Fruit fly (Drosophila melanogaster) whole organism, embryonic: Measurements from ENCODE around the gene vir-1.

Source experiments
- ATbp ChIP-seq: fragments of 200-800 bp; sonication (Bioruptor generic); optimal IDR thresholded peaks from 2 replicates; lab custom pipeline; 2017; ENCODE audit warnings: missing biosample characterization, mild to moderate bottlenecking, missing genetic modification characterization, missing genetic modification reagents
- Asciz ChIP-seq: fragments of 200-800 bp; sonication (Bioruptor generic); optimal IDR thresholded peaks from 2 replicates; lab custom pipeline; 2017; ENCODE audit warnings: missing biosample characterization, mild to moderate bottlenecking, missing genetic modification characterization, missing genetic modification reagents
- Atf6 ChIP-seq: fragments of 200-800 bp; sonication (Bioruptor generic); IDR thresholded peaks from 2 replicates; pipeline ENCODE4 v1.3.6; 2022; ENCODE audit warnings: missing biosample characterization, missing genetic modification characterization
- B-H2 ChIP-seq: fragments of 200-800 bp; sonication (Bioruptor generic); optimal IDR thresholded peaks from 2 replicates; lab custom pipeline; 2018; ENCODE audit warnings: missing biosample characterization, mild to moderate bottlenecking, missing genetic modification characterization
- CG10431 ChIP-seq: fragments of 200-800 bp; sonication (Bioruptor generic); optimal IDR thresholded peaks from 3 replicates; lab custom pipeline; 2018; ENCODE audit warnings: missing biosample characterization, mild to moderate bottlenecking, missing genetic modification characterization
- CG10462 ChIP-seq: fragments of 200-800 bp; sonication (Bioruptor generic); optimal IDR thresholded peaks from 2 replicates; lab custom pipeline; 2016; ENCODE audit warnings: missing biosample characterization, missing genetic modification characterization
- CG11085 ChIP-seq: fragments of 200-800 bp; sonication (Bioruptor generic); IDR thresholded peaks from 2 replicates; pipeline ENCODE4 v1.3.6; 2022; ENCODE audit warnings: missing biosample characterization, missing genetic modification characterization
- CG12071 ChIP-seq: fragments of 200-800 bp; sonication (Bioruptor generic); optimal IDR thresholded peaks from 3 replicates; lab custom pipeline; 2018; ENCODE audit warnings: missing biosample characterization, mild to moderate bottlenecking, missing genetic modification characterization
- CG1233 ChIP-seq: fragments of 200-800 bp; sonication (Bioruptor generic); optimal IDR thresholded peaks from 4 replicates; lab custom pipeline; 2018; ENCODE audit warnings: missing biosample characterization, mild to moderate bottlenecking, missing genetic modification characterization
- CG12942 ChIP-seq: fragments of 200-800 bp; sonication (Bioruptor generic); optimal IDR thresholded peaks from 3 replicates; lab custom pipeline; 2016; ENCODE audit warnings: missing biosample characterization, missing genetic modification characterization
- CG13424 ChIP-seq: fragments of 200-800 bp; sonication (Bioruptor generic); optimal IDR thresholded peaks from 2 replicates; lab custom pipeline; 2019; ENCODE audit warnings: missing biosample characterization, mild to moderate bottlenecking, missing genetic modification characterization, moderate library complexity
- CG17385 ChIP-seq: fragments of 200-800 bp; sonication (Bioruptor generic); optimal IDR thresholded peaks from 3 replicates; lab custom pipeline; 2018; ENCODE audit warnings: missing biosample characterization, mild to moderate bottlenecking, missing genetic modification characterization
- CG2678 ChIP-seq: fragments of 200-800 bp; sonication (Bioruptor generic); optimal IDR thresholded peaks from 3 replicates; lab custom pipeline; 2019; ENCODE audit warnings: missing biosample characterization, mild to moderate bottlenecking, missing genetic modification characterization, moderate library complexity
- CG2875 ChIP-seq: fragments of 200-800 bp; sonication (Bioruptor generic); optimal IDR thresholded peaks from 2 replicates; lab custom pipeline; 2017; ENCODE audit warnings: missing biosample characterization, mild to moderate bottlenecking, missing genetic modification characterization, missing genetic modification reagents
- CG33213 ChIP-seq: fragments of 200-800 bp; sonication (Bioruptor generic); optimal IDR thresholded peaks from 3 replicates; lab custom pipeline; 2016; ENCODE audit warnings: missing biosample characterization, missing genetic modification characterization
- CG3995 ChIP-seq: fragments of 200-800 bp; sonication (Bioruptor generic); optimal IDR thresholded peaks from 3 replicates; lab custom pipeline; 2016; ENCODE audit warnings: missing biosample characterization, missing genetic modification characterization
- CG6765 ChIP-seq: fragments of 200-800 bp; sonication (Bioruptor generic); optimal IDR thresholded peaks from 3 replicates; lab custom pipeline; 2017; ENCODE audit warnings: missing biosample characterization, mild to moderate bottlenecking, missing genetic modification characterization
- CG6813 ChIP-seq: fragments of 200-800 bp; sonication (Bioruptor generic); optimal IDR thresholded peaks from 2 replicates; lab custom pipeline; 2017; ENCODE audit warnings: missing biosample characterization, missing genetic modification characterization, mild to moderate bottlenecking, moderate library complexity, missing genetic modification reagents
- CG9609 ChIP-seq: fragments of 200-800 bp; sonication (Bioruptor generic); optimal IDR thresholded peaks from 3 replicates; lab custom pipeline; 2016; ENCODE audit warnings: missing biosample characterization, missing genetic modification characterization
- Camta ChIP-seq: fragments of 200-800 bp; sonication (Bioruptor generic); optimal IDR thresholded peaks from 2 replicates; lab custom pipeline; 2016; ENCODE audit warnings: missing biosample characterization, missing genetic modification characterization
- D19B ChIP-seq: fragments of 200-800 bp; sonication (Bioruptor generic); optimal IDR thresholded peaks from 2 replicates; lab custom pipeline; 2017; ENCODE audit warnings: missing biosample characterization, mild to moderate bottlenecking, missing genetic modification characterization
- Deaf1 ChIP-seq: fragments of 200-800 bp; optimal IDR thresholded peaks from 3 replicates; lab custom pipeline; 2019; ENCODE audit warnings: missing biosample characterization, mild to moderate bottlenecking, missing genetic modification characterization, moderate library complexity
- HmgZ ChIP-seq: fragments of 200-800 bp; sonication (Bioruptor generic); optimal IDR thresholded peaks from 2 replicates; lab custom pipeline; 2018; ENCODE audit warnings: missing biosample characterization, mild to moderate bottlenecking, missing genetic modification characterization
- Hr39 ChIP-seq: fragments of >200 bp; optimal IDR thresholded peaks from 2 replicates; lab custom pipeline; 2017
- Mad ChIP-seq: fragments of 200-800 bp; sonication (Bioruptor generic); optimal IDR thresholded peaks from 2 replicates; lab custom pipeline; 2016; ENCODE audit warnings: missing biosample characterization, missing genetic modification characterization
- NFAT ChIP-seq: fragments of 200-800 bp; sonication (Bioruptor generic); IDR thresholded peaks from 2 replicates; pipeline ENCODE4 v1.3.6; 2022; ENCODE audit warnings: missing biosample characterization, missing genetic modification characterization
- Nf-YB ChIP-seq: fragments of 200-800 bp; sonication (Bioruptor generic); optimal IDR thresholded peaks from 3 replicates; lab custom pipeline; 2019; ENCODE audit warnings: missing biosample characterization, mild to moderate bottlenecking, missing genetic modification characterization, moderate library complexity
- Optix ChIP-seq: fragments of 200-800 bp; sonication (Bioruptor generic); IDR thresholded peaks from 3 replicates; pipeline ENCODE4 v1.3.6; 2022; ENCODE audit warnings: missing biosample characterization, missing genetic modification characterization
- Rfx ChIP-seq: fragments of 200-800 bp; sonication (Bioruptor generic); IDR thresholded peaks from 2 replicates; pipeline ENCODE4 v1.3.6; 2022; ENCODE audit warnings: missing biosample characterization, missing genetic modification characterization
- Sox100B ChIP-seq: fragments of 200-800 bp; sonication (Bioruptor generic); optimal IDR thresholded peaks from 3 replicates; lab custom pipeline; 2018; ENCODE audit warnings: missing biosample characterization, mild to moderate bottlenecking, missing genetic modification characterization
- Stat92E ChIP-seq, 3 experiments: fragments of >200 bp in 2 of 3; fragments of 200-800 bp in 1 of 3; sonication (Bioruptor generic) in 1 of 3; optimal IDR thresholded peaks; 2 replicates each; lab custom pipeline; 2017 to 2019; ENCODE audit warnings: missing biosample characterization in 3 of 3, missing genetic modification characterization in 3 of 3, mild to moderate bottlenecking in 1 of 3, moderate library complexity in 1 of 3
- Usf ChIP-seq: fragments of 200-800 bp; sonication (Bioruptor generic); optimal IDR thresholded peaks from 2 replicates; lab custom pipeline; 2017; ENCODE audit warnings: missing genotype, missing biosample characterization, missing genetic modification characterization
- Xrp1 ChIP-seq: fragments of 200-800 bp; sonication (Bioruptor generic); IDR thresholded peaks from 2 replicates; pipeline ENCODE4 v1.3.6; 2022; ENCODE audit warnings: missing biosample characterization, missing genetic modification characterization
- ase ChIP-seq: fragments of 200-800 bp; sonication (Bioruptor generic); IDR thresholded peaks from 3 replicates; pipeline ENCODE4 v1.3.6; 2022; ENCODE audit warnings: missing biosample characterization, missing genetic modification characterization
- bsh ChIP-seq, 2 experiments: fragments of 200-800 bp; sonication (Bioruptor generic); optimal IDR thresholded peaks; 2 replicates each; lab custom pipeline; 2017 to 2018; ENCODE audit warnings: mild to moderate bottlenecking in 2 of 2, missing biosample characterization in 2 of 2, missing genetic modification characterization in 2 of 2, moderate library complexity in 1 of 2
- dpn ChIP-seq, 2 experiments: fragments of 200-800 bp; sonication (Bioruptor generic); optimal IDR thresholded peaks; 3 replicates each; lab custom pipeline; 2016; ENCODE audit warnings: missing biosample characterization in 2 of 2, missing genetic modification characterization in 2 of 2
- eyg ChIP-seq: fragments of 200-800 bp; sonication (Bioruptor generic); optimal IDR thresholded peaks from 3 replicates; lab custom pipeline; 2016; ENCODE audit warnings: missing biosample characterization, missing genetic modification characterization
- gsb ChIP-seq: fragments of 200-800 bp; sonication (Bioruptor generic); IDR thresholded peaks from 2 replicates; pipeline ENCODE4 v1.3.6; 2022; ENCODE audit warnings: missing biosample characterization, missing genetic modification characterization
- gt ChIP-seq: fragments of 200-800 bp; sonication (Bioruptor generic); IDR thresholded peaks from 2 replicates; pipeline ENCODE4 v1.3.6; 2022; ENCODE audit warnings: missing biosample characterization, missing genetic modification characterization
- kni ChIP-seq: fragments of 200-800 bp; sonication (Bioruptor generic); optimal IDR thresholded peaks from 3 replicates; lab custom pipeline; 2017; ENCODE audit warnings: mild to moderate bottlenecking, missing biosample characterization, missing genetic modification reagents, missing genetic modification characterization
- lab ChIP-seq: fragments of 200-800 bp; sonication (Bioruptor generic); optimal IDR thresholded peaks from 3 replicates; lab custom pipeline; 2017; ENCODE audit warnings: missing biosample characterization, missing genetic modification characterization, mild to moderate bottlenecking, moderate library complexity, missing genetic modification reagents
- pho ChIP-seq: fragments of 200-800 bp; sonication (Bioruptor generic); optimal IDR thresholded peaks from 2 replicates; lab custom pipeline; 2016; ENCODE audit warnings: missing biosample characterization, missing genetic modification characterization
- ranshi ChIP-seq: fragments of 200-800 bp; sonication (Bioruptor generic); IDR thresholded peaks from 2 replicates; pipeline ENCODE4 v1.3.6; 2022; ENCODE audit warnings: missing biosample characterization, missing genetic modification characterization
- schlank ChIP-seq: fragments of 200-800 bp; sonication (Bioruptor generic); optimal IDR thresholded peaks from 2 replicates; lab custom pipeline; 2018; ENCODE audit warnings: missing biosample characterization, mild to moderate bottlenecking, missing genetic modification characterization
- seq ChIP-seq: fragments of 200-800 bp; sonication (Bioruptor generic); IDR thresholded peaks from 2 replicates; pipeline ENCODE4 v1.3.6; 2022; ENCODE audit warnings: missing biosample characterization, missing genetic modification characterization
- sna ChIP-seq: fragments of 200-800 bp; sonication (Bioruptor generic); IDR thresholded peaks from 2 replicates; pipeline ENCODE4 v1.3.6; 2022; ENCODE audit warnings: missing biosample characterization, missing genetic modification characterization; ENCODE audit not compliant: partially characterized antibody
- sob ChIP-seq: fragments of 200-800 bp; sonication (Bioruptor generic); IDR thresholded peaks from 2 replicates; pipeline ENCODE4 v1.3.6; 2022; ENCODE audit warnings: missing biosample characterization, missing genetic modification characterization
- stc ChIP-seq: fragments of 200-800 bp; sonication (Bioruptor generic); IDR thresholded peaks from 2 replicates; pipeline ENCODE4 v1.3.6; 2022; ENCODE audit warnings: missing biosample characterization, missing genetic modification characterization
- vvl ChIP-seq: fragments of 200-800 bp; sonication (Bioruptor generic); IDR thresholded peaks from 2 replicates; pipeline ENCODE4 v1.3.6; 2022; ENCODE audit warnings: missing biosample characterization, missing genetic modification characterization
- wdn ChIP-seq: fragments of 200-800 bp; sonication (Bioruptor generic); IDR thresholded peaks from 2 replicates; pipeline ENCODE4 v1.3.6; 2022; ENCODE audit warnings: missing biosample characterization, missing genetic modification characterization
- zfh2 ChIP-seq: fragments of 200-800 bp; sonication (Bioruptor generic); optimal IDR thresholded peaks from 2 replicates; lab custom pipeline; 2016; ENCODE audit warnings: missing biosample characterization, missing genetic modification characterization

Gene vir-1

dm6 chr2L:12369612-12370011, 53.6 kb downstream of the vir-1 start (continued):
- TF ChIP-seq CG10431 (GFP tag; lab: Kevin White, UChicago) (no peak), eyg (GFP tag; lab: Kevin White, UChicago) (peak; percentile 35), ase (GFP tag; lab: Robert Waterston, UW) (no peak), vvl (GFP tag; lab: Robert Waterston, UW) (peak; percentile 27; the same call in 1 of the 2 replicates), Optix (GFP tag; lab: Robert Waterston, UW) (no peak), Atf6 (peak; percentile 76), ATbp (GFP tag; lab: Kevin White, UChicago) (peak; percentile 45), ranshi (GFP tag; lab: Robert Waterston, UW) (peak; percentile 32; the same call in 1 of the 2 replicates), Asciz (GFP tag; lab: Kevin White, UChicago) (peak; percentile 1), CG6765 (GFP tag; lab: Kevin White, UChicago) (peak; percentile 5), gsb (GFP tag; lab: Robert Waterston, UW) (0 out of 2 replicates have a peak, but pooled peaks have one; percentile 33), CG2678 (tag; lab: Kevin White, UChicago) (peak; percentile 49), D19B (GFP tag; lab: Kevin White, UChicago) (no peak), Hr39 (no peak), Camta (GFP tag; lab: Kevin White, UChicago) (no peak), CG10462 (GFP tag; lab: Kevin White, UChicago) (no peak), stc (0 out of 2 replicates have a peak, but pooled peaks have one; percentile 33), NFAT (GFP tag; lab: Robert Waterston, UW) (peak; percentile 27; the same call in 1 of the 2 replicates), CG17385 (peak; percentile 17), Rfx (GFP tag; lab: Robert Waterston, UW) (peak; percentile 52; the same call in 1 of the 2 replicates), CG3995 (peak; percentile 7), CG33213 (peak; percentile 1), sna (no peak), wdn (0 out of 2 replicates have a peak, but pooled peaks have one; percentile 25), CG9609 (no peak), dpn (GFP tag; optimal IDR thresholded peaks at IDR 0.05; lab: Kevin White, UChicago) (peak in 1 of 2 experiments; percentile 6), CG12071 (GFP tag; lab: Kevin White, UChicago) (peak; percentile 46), gt (GFP tag; lab: Robert Waterston, UW) (no peak), bsh (GFP tag; optimal IDR thresholded peaks at IDR 0.05; lab: Kevin White, UChicago) (no peak), Stat92E (GFP tag; optimal IDR thresholded peaks at IDR 0.05; lab: Kevin White, UChicago) (no peak), CG13424 (tag; lab: Kevin White, UChicago) (peak; percentile 15), lab (GFP tag; lab: Kevin White, UChicago) (peak; percentile 77), Usf (GFP tag; lab: Kevin White, UChicago) (no peak), Deaf1 (tag; lab: Kevin White, UChicago) (peak; percentile 12), zfh2 (GFP tag; lab: Kevin White, UChicago) (peak; percentile 12), CG11085 (GFP tag; lab: Robert Waterston, UW) (no peak), HmgZ (tag; lab: Kevin White, UChicago) (peak; percentile 14), Sox100B (GFP tag; lab: Kevin White, UChicago) (peak; percentile 2), kni (peak; percentile 11), sob (peak; percentile 54; the same call in 1 of the 2 replicates), CG6813 (peak; percentile 49), Mad (GFP tag; lab: Kevin White, UChicago) (no peak), B-H2 (GFP tag; lab: Kevin White, UChicago) (peak; percentile 55), seq (GFP tag; lab: Robert Waterston, UW) (peak; percentile 75), pho (GFP tag; lab: Kevin White, UChicago) (peak; percentile 25), CG2875 (GFP tag; lab: Kevin White, UChicago) (no peak), CG12942 (GFP tag; lab: Kevin White, UChicago) (no peak), CG1233 (GFP tag; lab: Kevin White, UChicago) (peak; percentile 16), Xrp1 (peak; percentile 37; the same call in 1 of the 2 replicates), Nf-YB (GFP tag; lab: Kevin White, UChicago) (no peak), schlank (tag; lab: Kevin White, UChicago) (peak; percentile 58)
